Worm (Caenorhabditis elegans) whole organism, L4 larva: ENCODE measurements around the gene F40C5.2.

ENCODE experiments used
- D1046.2 ChIP-seq: fragments of 200-800 bp; sonication (Bioruptor generic); IDR thresholded peaks from 2 replicates; pipeline ENCODE4 v1.3.6; 2022; ENCODE audit warnings: missing genetic modification characterization, missing compliant biosample characterization
- F49E8.2 ChIP-seq: sonication (generic microtip); optimal IDR thresholded peaks from 2 replicates; lab custom pipeline; 2016; ENCODE audit warnings: missing compliant biosample characterization, mild to moderate bottlenecking, missing genetic modification characterization, borderline replicate concordance
- Y48G9A.11 ChIP-seq: fragments of 200-800 bp; sonication (Bioruptor generic); IDR thresholded peaks from 2 replicates; pipeline ENCODE4 v1.3.6; 2022; ENCODE audit warnings: missing genetic modification reagents, missing genetic modification characterization, missing compliant biosample characterization
- ZK337.2 ChIP-seq: fragments of 200-800 bp; sonication (Bioruptor generic); IDR thresholded peaks from 2 replicates; pipeline ENCODE4 v1.3.6; 2022; ENCODE audit warnings: missing genetic modification reagents, missing genetic modification characterization, missing compliant biosample characterization
- aha-1 ChIP-seq: fragments of 150-350 bp; peaks from one replicate; lab custom pipeline; 2014; ENCODE audit warnings: missing biosample characterization, missing genetic modification characterization
- ama-1 ChIP-seq: fragments of 150-350 bp; optimal IDR thresholded peaks from 2 replicates; lab custom pipeline; 2014; ENCODE audit warnings: inconsistent platforms, mixed read lengths
- arid-1 ChIP-seq: fragments of 200-800 bp; sonication (Bioruptor generic); conservative IDR thresholded peaks from 2 replicates; pipeline ENCODE4 v1.3.6; 2022; ENCODE audit warnings: missing genetic modification reagents, missing genetic modification characterization, missing compliant biosample characterization
- attf-4 ChIP-seq: sonication (generic microtip); optimal IDR thresholded peaks from 3 replicates; lab custom pipeline; 2017; ENCODE audit warnings: missing biosample characterization, missing genetic modification characterization
- ceh-32 ChIP-seq: sonication (generic microtip); optimal IDR thresholded peaks from 2 replicates; lab custom pipeline; 2016; ENCODE audit warnings: mild to moderate bottlenecking, missing genetic modification characterization, missing compliant biosample characterization; ENCODE audit not compliant: poor library complexity
- ctbp-1 ChIP-seq: fragments of 200-800 bp; sonication (Bioruptor generic); IDR thresholded peaks from 2 replicates; pipeline ENCODE4 v1.3.6; 2022; ENCODE audit warnings: missing genetic modification reagents, missing genetic modification characterization, missing compliant biosample characterization
- daf-16 ChIP-seq, 3 experiments: sonication (generic microtip); optimal IDR thresholded peaks; 2 replicates each; lab custom pipeline; 2016 to 2017; ENCODE audit warnings: missing genetic modification characterization in 3 of 3, missing genetic modification reagents in 3 of 3, mild to moderate bottlenecking in 2 of 3, missing compliant biosample characterization in 2 of 3, missing biosample characterization in 1 of 3, moderate library complexity in 1 of 3
- dmd-8 ChIP-seq: fragments of 200-800 bp; sonication (Bioruptor generic); IDR thresholded peaks from 2 replicates; pipeline ENCODE4 v1.3.6; 2022; ENCODE audit warnings: missing genetic modification characterization, missing compliant biosample characterization
- duxl-1 ChIP-seq: sonication (generic microtip); optimal IDR thresholded peaks from 2 replicates; lab custom pipeline; 2016; ENCODE audit warnings: mild to moderate bottlenecking, missing genetic modification characterization, moderate library complexity, missing compliant biosample characterization; ENCODE audit not compliant: poor library complexity
- hif-1 ChIP-seq, 2 experiments: sonication (generic microtip); optimal IDR thresholded peaks; 2 replicates each; lab custom pipeline; 2016 to 2017; ENCODE audit warnings: missing compliant biosample characterization in 2 of 2, missing genetic modification characterization in 2 of 2, missing genetic modification reagents in 2 of 2, missing genotype in 2 of 2, mild to moderate bottlenecking in 1 of 2
- hlh-11 ChIP-seq: fragments of 200-800 bp; sonication (Bioruptor generic); optimal IDR thresholded peaks from 2 replicates; lab custom pipeline; 2018; ENCODE audit warnings: mild to moderate bottlenecking, missing genetic modification characterization, missing compliant biosample characterization
- hlh-30 ChIP-seq: sonication (generic microtip); optimal IDR thresholded peaks from 2 replicates; lab custom pipeline; 2017; ENCODE audit warnings: antibody characterized with exemption, mild to moderate bottlenecking, missing genetic modification characterization, missing compliant biosample characterization; ENCODE audit not compliant: insufficient read depth
- hmg-1.1 ChIP-seq: fragments of 200-800 bp; sonication (Bioruptor generic); IDR thresholded peaks from 2 replicates; pipeline ENCODE4 v1.3.6; 2022; ENCODE audit warnings: missing genetic modification reagents, missing genetic modification characterization, missing compliant biosample characterization
- lin-1 ChIP-seq: fragments of 200-800 bp; sonication (Bioruptor generic); IDR thresholded peaks from 2 replicates; pipeline ENCODE4 v1.3.6; 2022; ENCODE audit warnings: missing genetic modification reagents, missing genetic modification characterization, missing compliant biosample characterization
- lin-38 ChIP-seq: fragments of 200-800 bp; sonication (Bioruptor generic); IDR thresholded peaks from 2 replicates; pipeline ENCODE4 v1.3.6; 2022; ENCODE audit warnings: missing genetic modification reagents, missing genetic modification characterization, missing compliant biosample characterization
- lir-3 ChIP-seq: sonication (generic microtip); optimal IDR thresholded peaks from 2 replicates; lab custom pipeline; 2016; ENCODE audit warnings: mild to moderate bottlenecking, missing genetic modification characterization, missing compliant biosample characterization
- mdl-1 ChIP-seq, 2 experiments: fragments of 150-350 bp in 1 of 2; sonication (generic microtip) in 1 of 2; optimal IDR thresholded peaks; 2 replicates each; lab custom pipeline; 2014 to 2017; ENCODE audit warnings: missing biosample characterization in 2 of 2, missing genetic modification characterization in 2 of 2
- mdt-29 ChIP-seq: fragments of 200-800 bp; sonication (Bioruptor generic); IDR thresholded peaks from 2 replicates; pipeline ENCODE4 v1.3.6; 2022; ENCODE audit warnings: missing genetic modification reagents, missing genetic modification characterization, missing compliant biosample characterization
- mep-1 ChIP-seq: fragments of 150-350 bp; sonication (generic microtip); optimal IDR thresholded peaks from 3 replicates; lab custom pipeline; 2014; ENCODE audit warnings: missing biosample characterization, missing genetic modification characterization
- mes-2 ChIP-seq: sonication (generic microtip); optimal IDR thresholded peaks from 2 replicates; lab custom pipeline; 2016; ENCODE audit warnings: missing genotype, mild to moderate bottlenecking, missing genetic modification characterization, missing compliant biosample characterization; ENCODE audit not compliant: poor library complexity, severe bottlenecking
- nhr-10 ChIP-seq: fragments of 150-350 bp; optimal IDR thresholded peaks from 2 replicates; lab custom pipeline; 2014; ENCODE audit warnings: missing biosample characterization, missing genetic modification characterization
- nhr-102 ChIP-seq: sonication (generic microtip); optimal IDR thresholded peaks from 2 replicates; lab custom pipeline; 2016; ENCODE audit warnings: mild to moderate bottlenecking, missing genetic modification characterization, moderate library complexity, missing compliant biosample characterization
- nhr-237 ChIP-seq: sonication (generic microtip); optimal IDR thresholded peaks from 2 replicates; lab custom pipeline; 2017; ENCODE audit warnings: missing biosample characterization, missing genetic modification characterization
- nhr-77 ChIP-seq: fragments of 150-350 bp; optimal IDR thresholded peaks from 2 replicates; lab custom pipeline; 2014; ENCODE audit warnings: missing biosample characterization, missing genetic modification characterization
- php-3 ChIP-seq: fragments of 200-800 bp; sonication (Bioruptor generic); IDR thresholded peaks from 2 replicates; pipeline ENCODE4 v1.3.6; 2022; ENCODE audit warnings: missing genetic modification reagents, missing genetic modification characterization, missing compliant biosample characterization
- snpc-1.2 ChIP-seq: fragments of 200-800 bp; sonication (Bioruptor generic); IDR thresholded peaks from 2 replicates; pipeline ENCODE4 v1.3.6; 2022; ENCODE audit warnings: missing genetic modification reagents, missing genetic modification characterization, missing compliant biosample characterization
- unc-130 ChIP-seq: sonication (generic microtip); optimal IDR thresholded peaks from 2 replicates; lab custom pipeline; 2016; ENCODE audit warnings: missing genetic modification reagents, missing genetic modification characterization, missing compliant biosample characterization
- unc-39 ChIP-seq: sonication (generic microtip); optimal IDR thresholded peaks from 2 replicates; lab custom pipeline; 2017; ENCODE audit warnings: missing biosample characterization, missing genetic modification characterization
- unc-62 ChIP-seq, 3 experiments: fragments of 150-350 bp in 1 of 3; sonication (generic microtip); optimal IDR thresholded peaks in 2 of 3; peaks in 1 of 3; 1 replicate in 1 of 3; 2 replicates in 2 of 3; lab custom pipeline; 2014 to 2017; ENCODE audit warnings: missing biosample characterization in 3 of 3, missing genetic modification characterization in 3 of 3, missing genetic modification reagents in 3 of 3, missing genotype in 1 of 3
- vab-7 ChIP-seq: fragments of 200-800 bp; sonication (Bioruptor generic); IDR thresholded peaks from 2 replicates; pipeline ENCODE4 v1.3.6; 2022; ENCODE audit warnings: missing genetic modification reagents, missing genetic modification characterization, missing compliant biosample characterization
- zag-1 ChIP-seq: fragments of 150-350 bp; optimal IDR thresholded peaks from 2 replicates; lab custom pipeline; 2014; ENCODE audit warnings: missing biosample characterization, missing genetic modification characterization
- zfp-3 ChIP-seq: fragments of 200-800 bp; sonication (Bioruptor generic); conservative IDR thresholded peaks from 2 replicates; pipeline ENCODE4 v1.3.6; 2022; ENCODE audit warnings: missing genetic modification reagents, missing genetic modification characterization, missing compliant biosample characterization

Gene F40C5.2

ce11 chrV:3585011-3585410, 14.2 kb downstream of the F40C5.2 start:
- peak; percentile 30 for TF ChIP-seq aha-1 (tag; lab: Kevin White, UChicago)
- TF ChIP-seq ZK337.2 (GFP tag; lab: Robert Waterston, UW), result 0 out of 2 replicates have a peak, but pooled peaks have one; percentile 14
- TF ChIP-seq hlh-30 (tag; lab: Kevin White, UChicago), result no peak
- no peak for TF ChIP-seq ceh-32 (tag; lab: Kevin White, UChicago)
- peak; percentile 54 for TF ChIP-seq unc-130
- TF ChIP-seq hmg-1.1 (GFP tag; lab: Robert Waterston, UW), result no peak
- TF ChIP-seq ctbp-1 (GFP tag; lab: Robert Waterston, UW), result peak; percentile 13; the same call in 1 of the 2 replicates
- peak; percentile 78 for TF ChIP-seq Y48G9A.11 (GFP tag; lab: Robert Waterston, UW)
- peak; percentile 57 for TF ChIP-seq lin-38
- TF ChIP-seq nhr-10 (tag; lab: Kevin White, UChicago), result no peak
- TF ChIP-seq ama-1, result peak; percentile 87
- peak; percentile 51; the same call in 1 of the 2 replicates for TF ChIP-seq arid-1 (GFP tag; lab: Robert Waterston, UW)
- TF ChIP-seq daf-16 (GFP tag; optimal IDR thresholded peaks at IDR 0.05; lab: Kevin White, UChicago), result no peak
- TF ChIP-seq daf-16 (tag; optimal IDR thresholded peaks at IDR 0.05; lab: Kevin White, UChicago), result peak; percentile 42
- TF ChIP-seq vab-7 (GFP tag; lab: Robert Waterston, UW), result 0 out of 2 replicates have a peak, but pooled peaks have one; percentile 14
- peak; percentile 88 for TF ChIP-seq F49E8.2 (tag; lab: Kevin White, UChicago)
- peak; percentile 74 for TF ChIP-seq snpc-1.2
- TF ChIP-seq nhr-102 (tag; lab: Kevin White, UChicago), result peak; percentile 22
- peak; percentile 40; the same call in 1 of the 2 replicates for TF ChIP-seq dmd-8

ce11 chrV:3586014-3586689, 15.4 kb downstream of the F40C5.2 start, which contains the start of the genes rpl-11.1 and T22F3.2:
Gene rpl-11.1, minus strand, starts transcription at chrV:3586064.
Gene T22F3.2, plus strand, starts transcription at chrV:3586639.
- TF ChIP-seq unc-62 (GFP tag; optimal IDR thresholded peaks at IDR 0.05 in 1 of 2; lab: Kevin White, UChicago) (peak in 1 of 2 experiments; percentile 47), unc-62 (tag; optimal IDR thresholded peaks at IDR 0.05; lab: Kevin White, UChicago) (no peak), php-3 (GFP tag; lab: Robert Waterston, UW) (no peak), D1046.2 (0 out of 2 replicates have a peak, but pooled peaks have one; percentile 24), nhr-102 (tag; lab: Kevin White, UChicago) (no peak), attf-4 (tag; lab: Kevin White, UChicago) (no peak), mdl-1 (tag; optimal IDR thresholded peaks at IDR 0.05; lab: Kevin White, UChicago) (peak in 1 of 2 experiments; percentile 34), unc-39 (tag; lab: Kevin White, UChicago) (no peak), zag-1 (tag; lab: Kevin White, UChicago) (no peak), lin-1 (GFP tag; lab: Robert Waterston, UW) (no peak), lir-3 (tag; lab: Kevin White, UChicago) (no peak), hlh-11 (tag; lab: Kevin White, UChicago) (peak; percentile 5), hlh-30 (tag; lab: Kevin White, UChicago) (peak; percentile 22), duxl-1 (tag; lab: Kevin White, UChicago) (no peak), mep-1 (tag; lab: Kevin White, UChicago) (peak; percentile 9), daf-16 (GFP tag; optimal IDR thresholded peaks at IDR 0.05; lab: Kevin White, UChicago) (no peak), daf-16 (tag; optimal IDR thresholded peaks at IDR 0.05; lab: Kevin White, UChicago) (peak; percentile 9), zfp-3 (GFP tag; lab: Robert Waterston, UW) (no peak), mdt-29 (GFP tag; lab: Robert Waterston, UW) (no peak), hif-1 (tag; optimal IDR thresholded peaks at IDR 0.05; lab: Kevin White, UChicago) (peak in 1 of 2 experiments; percentile 34), arid-1 (GFP tag; lab: Robert Waterston, UW) (no peak), snpc-1.2 (no peak), nhr-77 (tag; lab: Kevin White, UChicago) (no peak), mes-2 (tag; lab: Kevin White, UChicago) (no peak), hmg-1.1 (GFP tag; lab: Robert Waterston, UW) (peak; percentile 42; the same call in 1 of the 2 replicates), nhr-237 (tag; lab: Kevin White, UChicago) (no peak)
